Fruit fly (Drosophila melanogaster): Measurements from ENCODE around the gene CG32221.

CG32221 gene

DNA sequence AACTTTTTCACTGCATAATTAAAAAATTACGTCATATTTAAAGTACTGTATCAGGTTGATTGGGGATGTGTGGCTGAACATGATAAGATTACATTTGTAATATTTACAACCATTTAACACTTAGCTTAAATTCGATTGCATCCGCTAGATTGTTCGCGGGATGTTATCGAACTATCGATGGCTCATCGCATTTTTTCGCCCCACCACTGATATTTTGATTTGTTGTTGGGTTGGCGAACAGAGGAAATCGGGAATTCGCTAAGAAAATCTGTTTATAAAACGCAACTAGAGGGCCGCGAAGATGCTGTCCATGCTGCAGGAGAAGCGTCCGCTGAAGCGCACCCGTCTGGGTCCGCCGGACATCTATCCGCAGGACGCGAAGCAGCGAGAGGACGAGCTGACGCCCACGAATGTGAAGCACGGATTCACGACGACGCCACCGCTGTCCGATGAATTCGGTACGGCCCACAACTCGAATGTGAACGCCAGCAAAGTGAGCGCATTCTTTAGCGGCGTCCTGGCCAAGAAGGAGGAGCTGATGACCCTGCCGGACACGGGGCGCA is 2.0 kb downstream of the CG32221 start, which contains the start of gene kto (continued):
- TF ChIP-seq inv (GFP tag; IDR thresholded peaks at IDR 0.05; ENCODE audit: partially characterized antibody) (peak; percentile 69), YL-1 (GFP tag; optimal IDR thresholded peaks at IDR 0.05) (peak; percentile 41), CG14710 (tag; optimal IDR thresholded peaks at IDR 0.05) (peak; percentile 10), nom (GFP tag; optimal IDR thresholded peaks at IDR 0.05) (no peak), Neu2 (GFP tag; optimal IDR thresholded peaks at IDR 0.05; ENCODE audit: borderline replicate concordance) (peak; percentile 67), gro (GFP tag; optimal IDR thresholded peaks at IDR 0.05) (no peak), chif (GFP tag; optimal IDR thresholded peaks at IDR 0.05) (no peak), oc (tag; optimal IDR thresholded peaks at IDR 0.05) (no peak), Fer2 (tag; optimal IDR thresholded peaks at IDR 0.05) (no peak), CG2129 (GFP tag; IDR thresholded peaks at IDR 0.05; ENCODE audit: partially characterized antibody) (peak; percentile 70), CG3995 (GFP tag; optimal IDR thresholded peaks at IDR 0.05) (no peak), chinmo (GFP tag; IDR thresholded peaks at IDR 0.05; ENCODE audit: partially characterized antibody) (peak; percentile 94), CG8290 (GFP tag; optimal IDR thresholded peaks at IDR 0.05) (no peak), CG8290 (tag; optimal IDR thresholded peaks at IDR 0.05) (no peak), pzg (GFP tag; optimal IDR thresholded peaks at IDR 0.05) (peak; percentile 68), hbn (GFP tag; IDR thresholded peaks at IDR 0.05; ENCODE audit: partially characterized antibody) (peak; percentile 88), Opbp (GFP tag; IDR thresholded peaks at IDR 0.05; ENCODE audit: partially characterized antibody) (peak; percentile 93), CG16813 (GFP tag; IDR thresholded peaks at IDR 0.05; ENCODE audit: partially characterized antibody) (peak; percentile 81), Dref (GFP tag; IDR thresholded peaks at IDR 0.05) (peak; percentile 90), az2 (GFP tag; optimal IDR thresholded peaks at IDR 0.05) (no peak), CG4617 (GFP tag; optimal IDR thresholded peaks at IDR 0.05; ENCODE audit: borderline replicate concordance) (peak; percentile 56), unc-4 (GFP tag; IDR thresholded peaks at IDR 0.05; ENCODE audit: partially characterized antibody) (peak; percentile 91), hb (GFP tag; IDR thresholded peaks at IDR 0.05; ENCODE audit: partially characterized antibody) (peak; percentile 73; the same call in 2 of the 3 replicates), fu2 (GFP tag; optimal IDR thresholded peaks at IDR 0.05) (no peak), gt (GFP tag; IDR thresholded peaks at IDR 0.05) (no peak), Dp (GFP tag; optimal IDR thresholded peaks at IDR 0.05) (peak; percentile 96), CG8924 (tag; optimal IDR thresholded peaks at IDR 0.05) (no peak), Aef1 (GFP tag; IDR thresholded peaks at IDR 0.05) (peak; percentile 68), MBD-R2 (GFP tag; IDR thresholded peaks at IDR 0.05) (peak; percentile 69), HLH4C (GFP tag; IDR thresholded peaks at IDR 0.05; ENCODE audit: partially characterized antibody) (peak; percentile 90), CG9215 (GFP tag; IDR thresholded peaks at IDR 0.05) (no peak), CG2199 (GFP tag; IDR thresholded peaks at IDR 0.05) (no peak), zen2 (GFP tag; IDR thresholded peaks at IDR 0.05; ENCODE audit: partially characterized antibody) (peak; percentile 81), CG1529 (GFP tag; optimal IDR thresholded peaks at IDR 0.05) (no peak), CG2116 (GFP tag; optimal IDR thresholded peaks at IDR 0.05) (peak; percentile 52), sr (GFP tag; IDR thresholded peaks at IDR 0.05) (0 out of 3 replicates have a peak, but pooled peaks have one; percentile 12)

- TF ChIP-seq crol (GFP tag; IDR thresholded peaks at IDR 0.05) (peak; percentile 50), da (GFP tag; optimal IDR thresholded peaks at IDR 0.05) (no peak), Hand (GFP tag; optimal IDR thresholded peaks at IDR 0.05) (no peak), CG7963 (GFP tag; IDR thresholded peaks at IDR 0.05; ENCODE audit: partially characterized antibody) (0 out of 3 replicates have a peak, but pooled peaks have one; percentile 17), pho (GFP tag; optimal IDR thresholded peaks at IDR 0.05) (no peak), CG9797 (GFP tag; optimal IDR thresholded peaks at IDR 0.05) (no peak), ken (GFP tag; IDR thresholded peaks at IDR 0.05) (0 out of 3 replicates have a peak, but pooled peaks have one; percentile 32)
Measured at dm6 chr3L:19844507-19844906, 10.0 kb downstream of the CG32221 start.
